Worm (Caenorhabditis elegans): Measurements from ENCODE around the gene mrpl-36.

DNA sequence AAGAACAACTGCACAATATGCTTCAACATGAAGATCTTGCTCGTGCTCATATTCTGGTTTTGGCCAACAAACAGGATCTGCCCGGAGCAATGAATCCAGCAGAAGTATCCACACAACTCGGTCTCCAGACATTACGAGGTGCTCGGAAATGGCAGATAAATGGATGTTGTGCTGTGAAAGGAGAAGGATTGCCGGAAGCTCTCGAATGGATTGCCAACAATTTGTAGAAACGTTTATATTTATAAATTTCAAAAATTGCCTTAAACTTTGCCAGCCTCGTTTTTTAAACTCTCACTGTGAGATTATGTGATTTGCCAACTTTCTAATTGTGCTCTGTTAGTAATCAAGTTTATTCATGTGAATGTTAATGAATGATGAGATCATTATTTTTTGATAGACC, 24.2 kb downstream of the mrpl-36 start:
- TF ChIP-seq nhr-12 (tag; optimal IDR thresholded peaks at IDR 0.05) (no peak), M03D4.4 (tag; optimal IDR thresholded peaks at IDR 0.05) (no peak), flh-1 (GFP tag; optimal IDR thresholded peaks at IDR 0.05) (no peak), mep-1 (tag; optimal IDR thresholded peaks at IDR 0.05) (no peak)

Data from whole organism, mixed stage, embryonic.